Worm (Caenorhabditis elegans) whole organism, young adult: Measurements from ENCODE around the gene ptr-19.
A peak's percentile ranks its signal among the peaks of the same experiment; 100 is the strongest.

Experiments
- B0019.2 ChIP-seq: fragments of 200-800 bp; sonication (Bioruptor generic); conservative IDR thresholded peaks from 2 replicates; pipeline ENCODE4 v1.3.6; 2022; ENCODE audit warnings: missing genetic modification reagents, missing genetic modification characterization, missing compliant biosample characterization
- B0035.1 ChIP-seq: sonication (generic microtip); optimal IDR thresholded peaks from 2 replicates; lab custom pipeline; 2016; ENCODE audit warnings: missing genetic modification characterization, mild to moderate bottlenecking, missing compliant biosample characterization, missing genotype, missing genetic modification reagents
- B0261.1 ChIP-seq: sonication (generic microtip); optimal IDR thresholded peaks from 2 replicates; lab custom pipeline; 2016; ENCODE audit warnings: mild to moderate bottlenecking, missing genetic modification characterization, moderate library complexity, missing compliant biosample characterization
- B0336.3 ChIP-seq: fragments of 200-800 bp; sonication (Bioruptor generic); IDR thresholded peaks from 2 replicates; pipeline ENCODE4 v1.3.6; 2022; ENCODE audit warnings: missing genetic modification characterization, missing compliant biosample characterization
- F23B12.7 ChIP-seq: sonication (generic microtip); optimal IDR thresholded peaks from 2 replicates; lab custom pipeline; 2017; ENCODE audit warnings: missing genetic modification characterization, mild to moderate bottlenecking, missing compliant biosample characterization, antibody characterized with exemption, moderate library complexity; ENCODE audit not compliant: insufficient read depth
- F52B5.7 ChIP-seq: sonication (generic microtip); optimal IDR thresholded peaks from 2 replicates; lab custom pipeline; 2016; ENCODE audit warnings: mild to moderate bottlenecking, missing genetic modification characterization, missing compliant biosample characterization
- T26A5.8 ChIP-seq: sonication (generic microtip); optimal IDR thresholded peaks from 2 replicates; lab custom pipeline; 2016; ENCODE audit warnings: missing genetic modification characterization, missing compliant biosample characterization
- Y53G8AR.9 ChIP-seq: fragments of 200-800 bp; sonication (Bioruptor generic); conservative IDR thresholded peaks from 2 replicates; pipeline ENCODE4 v1.3.6; 2022; ENCODE audit warnings: missing genetic modification reagents, missing genetic modification characterization, missing compliant biosample characterization
- Y95B8A.8 ChIP-seq: fragments of 200-800 bp; sonication (Bioruptor generic); IDR thresholded peaks from 2 replicates; pipeline ENCODE4 v1.3.6; 2022; ENCODE audit warnings: missing genetic modification reagents, missing genetic modification characterization, missing compliant biosample characterization
- ama-1 ChIP-seq, 3 experiments: fragments of 150-350 bp in 1 of 3; sonication (generic microtip) in 2 of 3; optimal IDR thresholded peaks; 2 replicates each; lab custom pipeline; 2014 to 2018; ENCODE audit warnings: missing biosample characterization in 2 of 3, missing genetic modification characterization in 2 of 3, missing genetic modification reagents in 2 of 3
- aptf-2 ChIP-seq: fragments of 200-800 bp; sonication (Bioruptor generic); conservative IDR thresholded peaks from 2 replicates; pipeline ENCODE4 v1.3.6; 2022; ENCODE audit warnings: missing genetic modification reagents, missing genetic modification characterization, missing compliant biosample characterization
- atf-7 ChIP-seq: sonication (generic microtip); optimal IDR thresholded peaks from 2 replicates; lab custom pipeline; 2017; ENCODE audit warnings: mild to moderate bottlenecking, missing genetic modification characterization, missing compliant biosample characterization
- attf-6 ChIP-seq: fragments of 200-800 bp; sonication (Bioruptor generic); IDR thresholded peaks from 2 replicates; pipeline ENCODE4 v1.3.6; 2022; ENCODE audit warnings: missing genetic modification reagents, missing genetic modification characterization, missing compliant biosample characterization
- ceh-40 ChIP-seq: fragments of 200-800 bp; sonication (Bioruptor generic); IDR thresholded peaks from 2 replicates; pipeline ENCODE4 v1.3.6; 2022; ENCODE audit warnings: missing genetic modification characterization, missing compliant biosample characterization
- ceh-58 ChIP-seq: fragments of 200-800 bp; sonication (Bioruptor generic); IDR thresholded peaks from 2 replicates; pipeline ENCODE4 v1.3.6; 2022; ENCODE audit warnings: missing genetic modification characterization, missing compliant biosample characterization
- chd-7 ChIP-seq: sonication (generic microtip); optimal IDR thresholded peaks from 2 replicates; lab custom pipeline; 2016; ENCODE audit warnings: mild to moderate bottlenecking, missing genetic modification characterization, moderate library complexity, missing compliant biosample characterization
- dpff-1 ChIP-seq: sonication (generic microtip); optimal IDR thresholded peaks from 2 replicates; lab custom pipeline; 2017; ENCODE audit warnings: mild to moderate bottlenecking, missing genetic modification characterization, missing compliant biosample characterization
- dpl-1 ChIP-seq: fragments of 150-350 bp; optimal IDR thresholded peaks from 2 replicates; lab custom pipeline; 2014; ENCODE audit warnings: missing biosample characterization, missing genetic modification reagents, missing genetic modification characterization
- egl-18 ChIP-seq: fragments of 200-800 bp; sonication (Bioruptor generic); IDR thresholded peaks from 2 replicates; pipeline ENCODE4 v1.3.6; 2022; ENCODE audit warnings: missing genetic modification reagents, missing genetic modification characterization, missing compliant biosample characterization
- ets-4 ChIP-seq: fragments of 200-800 bp; sonication (Bioruptor generic); optimal IDR thresholded peaks from 2 replicates; lab custom pipeline; 2018; ENCODE audit warnings: mild to moderate bottlenecking, missing genetic modification characterization, missing compliant biosample characterization
- hlh-12 ChIP-seq: sonication (generic microtip); optimal IDR thresholded peaks from 2 replicates; lab custom pipeline; 2016; ENCODE audit warnings: missing genetic modification characterization, missing compliant biosample characterization
- hlh-26 ChIP-seq: fragments of 200-800 bp; sonication (Bioruptor generic); conservative IDR thresholded peaks from 2 replicates; pipeline ENCODE4 v1.3.6; 2022; ENCODE audit warnings: missing genetic modification reagents, missing genetic modification characterization, missing compliant biosample characterization
- hrde-1 ChIP-seq: sonication (generic microtip); optimal IDR thresholded peaks from 2 replicates; lab custom pipeline; 2016; ENCODE audit warnings: missing genetic modification characterization, mild to moderate bottlenecking, missing compliant biosample characterization, moderate library complexity, missing genotype, missing genetic modification reagents, borderline replicate concordance
- hsf-1 ChIP-seq: fragments of 200-800 bp; sonication (Bioruptor generic); IDR thresholded peaks from 2 replicates; pipeline ENCODE4 v1.3.6; 2022; ENCODE audit warnings: missing genetic modification reagents, missing genetic modification characterization, missing compliant biosample characterization
- let-526 ChIP-seq: fragments of 200-800 bp; sonication (Bioruptor generic); IDR thresholded peaks from 2 replicates; pipeline ENCODE4 v1.3.6; 2022; ENCODE audit warnings: missing genetic modification reagents, missing genetic modification characterization, missing compliant biosample characterization
- lin-35 ChIP-seq, 3 experiments: fragments of 150-350 bp in 2 of 3; sonication (generic microtip) in 1 of 3; optimal IDR thresholded peaks; 2 replicates each; lab custom pipeline; 2014 to 2018; ENCODE audit warnings: missing biosample characterization in 3 of 3, missing genetic modification characterization in 3 of 3, missing genetic modification reagents in 3 of 3
- lin-54 ChIP-seq: fragments of 200-800 bp; sonication (Bioruptor generic); optimal IDR thresholded peaks from 2 replicates; lab custom pipeline; 2018; ENCODE audit warnings: mild to moderate bottlenecking, missing genetic modification characterization, missing compliant biosample characterization
- lsl-1 ChIP-seq: fragments of 200-800 bp; sonication (Bioruptor generic); optimal IDR thresholded peaks from 2 replicates; lab custom pipeline; 2018; ENCODE audit warnings: mild to moderate bottlenecking, missing genetic modification characterization, moderate library complexity, missing compliant biosample characterization
- madf-3 ChIP-seq: fragments of 200-800 bp; sonication (Bioruptor generic); IDR thresholded peaks from 2 replicates; pipeline ENCODE4 v1.3.6; 2022; ENCODE audit warnings: missing genetic modification reagents, missing genetic modification characterization, missing compliant biosample characterization
- madf-8 ChIP-seq: fragments of 200-800 bp; sonication (Bioruptor generic); conservative IDR thresholded peaks from 2 replicates; pipeline ENCODE4 v1.3.6; 2022; ENCODE audit warnings: missing genetic modification reagents, missing genetic modification characterization, missing compliant biosample characterization
- mcd-1 ChIP-seq: fragments of 200-800 bp; sonication (Bioruptor generic); IDR thresholded peaks from 2 replicates; pipeline ENCODE4 v1.3.6; 2022; ENCODE audit warnings: missing genetic modification reagents, missing genetic modification characterization, missing compliant biosample characterization
- nhr-27 ChIP-seq: fragments of 200-800 bp; sonication (Bioruptor generic); optimal IDR thresholded peaks from 2 replicates; lab custom pipeline; 2018; ENCODE audit warnings: mild to moderate bottlenecking, missing genetic modification characterization, moderate library complexity, missing compliant biosample characterization
- pha-4 ChIP-seq: fragments of 150-350 bp; sonication (generic microtip); optimal IDR thresholded peaks from 2 replicates; lab custom pipeline; 2014; ENCODE audit warnings: missing biosample characterization, missing genetic modification reagents, missing genetic modification characterization
- sdz-38 ChIP-seq: sonication (generic microtip); optimal IDR thresholded peaks from 2 replicates; lab custom pipeline; 2016; ENCODE audit warnings: missing genotype, missing genetic modification characterization, missing compliant biosample characterization
- snpc-1.1 ChIP-seq: sonication (generic microtip); optimal IDR thresholded peaks from 2 replicates; lab custom pipeline; 2017; ENCODE audit warnings: missing genetic modification characterization, mild to moderate bottlenecking, missing compliant biosample characterization, antibody characterized with exemption, moderate library complexity, missing genotype, missing genetic modification reagents; ENCODE audit not compliant: insufficient read depth
- snpc-1.3 ChIP-seq: sonication (generic microtip); optimal IDR thresholded peaks from 2 replicates; lab custom pipeline; 2017; ENCODE audit warnings: missing genetic modification characterization, mild to moderate bottlenecking, missing compliant biosample characterization, antibody characterized with exemption, moderate library complexity, missing genotype, missing genetic modification reagents; ENCODE audit not compliant: insufficient read depth
- somi-1 ChIP-seq: fragments of 200-800 bp; sonication (Bioruptor generic); optimal IDR thresholded peaks from 2 replicates; lab custom pipeline; 2018; ENCODE audit warnings: mild to moderate bottlenecking, missing genetic modification characterization, missing compliant biosample characterization
- tbp1 ChIP-seq: fragments of 200-800 bp; sonication (Bioruptor generic); optimal IDR thresholded peaks from 2 replicates; lab custom pipeline; 2018; ENCODE audit warnings: mild to moderate bottlenecking, missing genetic modification characterization, missing compliant biosample characterization
- tbx-9 ChIP-seq: sonication (generic microtip); optimal IDR thresholded peaks from 2 replicates; lab custom pipeline; 2016; ENCODE audit warnings: borderline replicate concordance, missing genetic modification characterization, inconsistent platforms, missing compliant biosample characterization
- xnd-1 ChIP-seq: sonication (generic microtip); optimal IDR thresholded peaks from 2 replicates; lab custom pipeline; 2016; ENCODE audit warnings: missing genotype, missing genetic modification reagents, missing genetic modification characterization, missing compliant biosample characterization
- ztf-22 ChIP-seq: fragments of 200-800 bp; sonication (Bioruptor generic); optimal IDR thresholded peaks from 2 replicates; lab custom pipeline; 2018; ENCODE audit warnings: mild to moderate bottlenecking, missing genetic modification characterization, moderate library complexity, missing compliant biosample characterization
- ztf-3 ChIP-seq: fragments of 200-800 bp; sonication (Bioruptor generic); optimal IDR thresholded peaks from 2 replicates; lab custom pipeline; 2018; ENCODE audit warnings: mild to moderate bottlenecking, missing genetic modification characterization, missing compliant biosample characterization

Gene ptr-19

ce11 chrIII:10808802-10809201 is 27.1 kb downstream of the ptr-19 start (continued):
- TF ChIP-seq Y95B8A.8 (GFP tag; lab: Robert Waterston, UW) (0 out of 2 replicates have a peak, but pooled peaks have one; percentile 5), F23B12.7 (tag; lab: Kevin White, UChicago) (no peak), hsf-1 (GFP tag; lab: Robert Waterston, UW) (peak; percentile 23), lin-35 (GFP tag; optimal IDR thresholded peaks at IDR 0.05; lab: Kevin White, UChicago) (no peak), mcd-1 (GFP tag; lab: Robert Waterston, UW) (no peak), aptf-2 (GFP tag; lab: Robert Waterston, UW) (no peak), pha-4 (tag; lab: Kevin White, UChicago) (no peak), somi-1 (GFP tag; lab: Kevin White, UChicago) (no peak), egl-18 (GFP tag; lab: Robert Waterston, UW) (no peak), dpl-1 (GFP tag; lab: Kevin White, UChicago) (no peak), snpc-1.1 (no peak), let-526 (GFP tag; lab: Robert Waterston, UW) (no peak), T26A5.8 (tag; lab: Kevin White, UChicago) (no peak), ceh-58 (GFP tag; lab: Robert Waterston, UW) (no peak), lin-54 (no peak), B0261.1 (tag; lab: Kevin White, UChicago) (no peak), snpc-1.3 (tag; lab: Kevin White, UChicago) (no peak), Y53G8AR.9 (no peak), tbx-9 (no peak), B0035.1 (no peak), ztf-22 (GFP tag; lab: Kevin White, UChicago) (no peak), hlh-12 (tag; lab: Kevin White, UChicago) (no peak)
- TF ChIP-seq, all 124 proteins: peak for 9

ce11 chrIII:10809568-10809967 is 27.9 kb downstream of the ptr-19 start:
- 0 out of 2 replicates have a peak, but pooled peaks have one; percentile 10 for TF ChIP-seq attf-6 (GFP tag; lab: Robert Waterston, UW)
- TF ChIP-seq hlh-26: no peak
- TF ChIP-seq F52B5.7: no peak
- TF ChIP-seq madf-8: no peak

ce11 chrIII:10810483-10810836 is 28.8 kb downstream of the ptr-19 start:
- no peak for TF ChIP-seq hrde-1 (tag; lab: Kevin White, UChicago)
- no peak for TF ChIP-seq sdz-38 (tag; lab: Kevin White, UChicago)
- TF ChIP-seq B0336.3 (GFP tag; lab: Robert Waterston, UW): peak; percentile 38

- TF ChIP-seq xnd-1 (tag; lab: Kevin White, UChicago): peak; percentile 0
- no peak for TF ChIP-seq ets-4 (GFP tag; lab: Kevin White, UChicago)
- TF ChIP-seq ama-1 (optimal IDR thresholded peaks at IDR 0.05; lab: Kevin White, UChicago): no peak
- peak in 1 of 2 experiments; percentile 78 for TF ChIP-seq ama-1 (GFP tag; optimal IDR thresholded peaks at IDR 0.05; lab: Kevin White, UChicago)
- TF ChIP-seq chd-7: no peak
- TF ChIP-seq B0019.2 (GFP tag; lab: Robert Waterston, UW): peak; percentile 45; the same call in 1 of the 2 replicates
- TF ChIP-seq ztf-3 (GFP tag; lab: Kevin White, UChicago): no peak
- TF ChIP-seq madf-3 (GFP tag; lab: Robert Waterston, UW): peak; percentile 83; the same call in 1 of the 2 replicates
- TF ChIP-seq Y53G8AR.9: peak; percentile 92
- TF ChIP-seq lsl-1 (GFP tag; lab: Kevin White, UChicago): peak; percentile 82
- TF ChIP-seq dpff-1: no peak
- peak; percentile 42 for TF ChIP-seq tbp1 (GFP tag; lab: Kevin White, UChicago)
- no peak for TF ChIP-seq nhr-27 (tag; lab: Kevin White, UChicago)
- peak; percentile 70; the same call in 1 of the 2 replicates for TF ChIP-seq ceh-40 (GFP tag; lab: Robert Waterston, UW)
- no peak for TF ChIP-seq atf-7 (tag; lab: Kevin White, UChicago)
- no peak for TF ChIP-seq tbx-9
- TF ChIP-seq T26A5.8 (tag; lab: Kevin White, UChicago): no peak
Observed at ce11 chrIII:10810837-10811814, 29.5 kb downstream of the ptr-19 start.
